Fruit fly (Drosophila melanogaster) Kc167 (cell line): ENCODE data around the gene CG13994.

ENCODE experiments used
- Sin3A ChIP-seq: fragments of >200 bp; optimal IDR thresholded peaks from 2 replicates; lab custom pipeline; 2018; ENCODE audit warnings: missing external identifiers
- insv ChIP-seq: fragments of >200 bp; optimal IDR thresholded peaks from 3 replicates; lab custom pipeline; 2018; ENCODE audit warnings: missing external identifiers
- psq ChIP-seq: fragments of >200 bp; optimal IDR thresholded peaks from 2 replicates; lab custom pipeline; 2017; ENCODE audit warnings: missing external identifiers

DNA sequence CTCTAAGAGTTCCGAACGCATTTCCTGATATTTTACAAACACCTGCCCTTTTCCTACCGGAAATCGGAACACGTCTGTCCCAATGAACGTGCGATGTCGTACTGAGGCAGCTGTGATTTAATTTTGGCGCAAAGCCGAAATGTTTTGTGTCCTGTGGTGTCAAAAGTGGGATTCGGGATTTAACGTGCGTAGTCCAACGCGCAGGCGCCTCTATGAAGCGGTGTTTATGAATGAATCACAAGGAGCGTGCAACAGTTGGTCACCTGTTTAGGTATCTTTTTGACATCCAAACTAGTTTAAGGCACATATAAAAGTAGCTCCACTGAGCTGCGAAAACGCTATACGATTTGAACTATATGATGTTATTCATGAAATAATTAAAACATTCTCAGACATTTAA, 28.4 kb upstream of the CG13994 start, which contains the start of gene CG9109:
- TF ChIP-seq psq (lab: Kevin White, UChicago) (no peak), insv (lab: Kevin White, UChicago) (no peak), Sin3A (lab: Kevin White, UChicago) (no peak)
